Worm (Caenorhabditis elegans): ENCODE measurements around the gene srj-9.
A peak's percentile ranks its signal among the peaks of the same experiment; 100 is the strongest.

Gene srj-9

DNA sequence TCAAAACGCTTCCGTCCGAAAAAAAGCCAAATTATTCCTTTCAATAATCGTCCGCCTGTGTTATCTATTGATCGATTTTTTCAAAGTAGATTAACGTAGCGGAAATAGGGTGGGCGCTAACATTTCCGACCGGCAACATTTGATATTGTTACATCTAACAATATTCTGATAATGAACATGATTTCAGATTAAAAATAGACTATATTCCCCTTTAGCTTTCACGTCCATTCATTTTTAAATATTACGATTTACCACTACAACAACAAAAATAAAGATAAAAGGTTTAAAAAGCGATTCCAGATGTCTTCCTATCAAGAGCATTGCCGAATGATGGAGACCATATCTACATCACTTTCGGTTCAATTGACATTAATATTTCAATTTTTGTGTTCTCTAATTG, 5.7 kb upstream of the srj-9 start, which contains the start of gene srab-22:
Gene srab-22, plus strand, starts transcription at position 301 of the 400 bp plus-strand sequence.
- TF ChIP-seq lsy-12 (tag; optimal IDR thresholded peaks at IDR 0.05) (no peak), sea-2 (GFP tag; optimal IDR thresholded peaks at IDR 0.05) (no peak), zag-1 (tag; optimal IDR thresholded peaks at IDR 0.05) (no peak), ztf-4 (tag; optimal IDR thresholded peaks at IDR 0.05) (no peak), unc-62 (GFP tag; optimal IDR thresholded peaks at IDR 0.05) (no peak), hmg-11 (tag; optimal IDR thresholded peaks at IDR 0.05) (no peak), nhr-12 (tag; optimal IDR thresholded peaks at IDR 0.05) (no peak), elt-1 (tag; optimal IDR thresholded peaks at IDR 0.05) (no peak), aly-2 (tag; optimal IDR thresholded peaks at IDR 0.05) (no peak), pha-4 (tag; optimal IDR thresholded peaks at IDR 0.05) (no peak), elt-2 (tag; optimal IDR thresholded peaks at IDR 0.05) (no peak)

DNA sequence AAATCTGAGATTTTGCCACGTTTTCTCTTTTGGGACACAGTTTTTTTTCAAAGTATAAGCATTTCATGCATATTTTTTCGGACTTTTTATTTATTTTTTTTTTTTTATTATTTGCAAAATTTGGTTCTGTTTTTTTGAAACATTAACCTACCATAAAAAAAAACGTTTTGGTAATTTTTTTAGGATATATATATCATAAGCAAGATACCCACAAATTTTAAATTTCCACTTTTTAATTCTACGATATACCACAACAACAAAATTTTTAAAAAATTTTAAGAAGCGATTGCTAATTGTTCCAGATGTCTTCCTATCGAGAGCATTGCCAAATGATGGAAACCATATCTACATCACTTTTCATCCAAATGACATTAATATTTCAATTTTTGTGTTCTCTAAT, 3.0 kb upstream of the srj-9 start, which contains the start of gene srab-20:
Gene srab-20, plus strand, starts transcription at position 301 of the 400 bp plus-strand sequence.
- no peak for TF ChIP-seq hmg-11 (tag; optimal IDR thresholded peaks at IDR 0.05)
- no peak for TF ChIP-seq ama-1 (optimal IDR thresholded peaks at IDR 0.05)
- TF ChIP-seq R02D3.7 (tag; optimal IDR thresholded peaks at IDR 0.05): no peak
- no peak for TF ChIP-seq elt-2 (tag; optimal IDR thresholded peaks at IDR 0.05)
- no peak for TF ChIP-seq daf-12 (tag; optimal IDR thresholded peaks at IDR 0.05)
- TF ChIP-seq nhr-76 (tag; optimal IDR thresholded peaks at IDR 0.05): no peak
- TF ChIP-seq lin-15B (tag; optimal IDR thresholded peaks at IDR 0.05): no peak
- no peak for TF ChIP-seq zag-1 (tag; optimal IDR thresholded peaks at IDR 0.05)
- no peak for TF ChIP-seq skn-1 (tag; optimal IDR thresholded peaks at IDR 0.05)
- TF ChIP-seq tbx-2 (tag; optimal IDR thresholded peaks at IDR 0.05): no peak
- TF ChIP-seq elt-3 (tag; optimal IDR thresholded peaks at IDR 0.05): no peak
- TF ChIP-seq nhr-77 (tag; optimal IDR thresholded peaks at IDR 0.05): no peak
- TF ChIP-seq pha-4 (tag; optimal IDR thresholded peaks at IDR 0.05): no peak
- no peak for TF ChIP-seq eor-1 (tag; optimal IDR thresholded peaks at IDR 0.05)
- TF ChIP-seq fkh-2 (tag; optimal IDR thresholded peaks at IDR 0.05): no peak
- no peak for TF ChIP-seq ZK546.5 (tag; optimal IDR thresholded peaks at IDR 0.05)
- TF ChIP-seq pqm-1 (tag; optimal IDR thresholded peaks at IDR 0.05): no peak
- no peak for TF ChIP-seq nhr-28 (tag; optimal IDR thresholded peaks at IDR 0.05)

DNA sequence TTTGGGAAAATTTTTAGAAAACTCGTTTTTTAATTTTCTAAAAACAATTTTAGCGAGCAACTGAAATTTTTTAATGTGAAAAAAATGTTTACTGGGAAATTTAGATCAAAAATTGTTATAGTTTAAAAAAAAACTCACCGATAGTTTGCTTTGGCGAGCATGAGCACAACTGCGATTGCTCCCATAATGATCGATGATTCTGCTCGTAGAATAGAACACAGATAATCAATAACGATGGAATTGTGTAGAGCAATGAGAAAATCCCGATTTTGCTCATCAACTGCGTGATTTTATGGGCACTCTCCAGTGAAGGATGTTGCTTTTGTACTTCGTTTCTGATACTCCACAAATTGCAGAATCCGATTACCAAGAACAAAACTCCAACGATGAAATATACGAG, 10.9 kb downstream of the srj-9 start:
- TF ChIP-seq nhr-25 (tag; optimal IDR thresholded peaks at IDR 0.05) (no peak), elt-1 (tag; optimal IDR thresholded peaks at IDR 0.05) (no peak), mml-1 (tag; optimal IDR thresholded peaks at IDR 0.05) (no peak), nhr-12 (tag; optimal IDR thresholded peaks at IDR 0.05) (no peak), nhr-43 (tag; optimal IDR thresholded peaks at IDR 0.05; ENCODE audit: poor library complexity, severe bottlenecking) (no peak), lin-15B (tag; optimal IDR thresholded peaks at IDR 0.05) (no peak), pqm-1 (tag; optimal IDR thresholded peaks at IDR 0.05) (no peak), elt-3 (tag; optimal IDR thresholded peaks at IDR 0.05) (no peak), daf-12 (tag; optimal IDR thresholded peaks at IDR 0.05) (no peak), R02D3.7 (tag; optimal IDR thresholded peaks at IDR 0.05) (no peak), zag-1 (tag; optimal IDR thresholded peaks at IDR 0.05) (no peak), ceh-9 (tag; optimal IDR thresholded peaks at IDR 0.05) (no peak), nhr-23 (tag; optimal IDR thresholded peaks at IDR 0.05) (no peak)

- TF ChIP-seq fos-1 (tag; optimal IDR thresholded peaks at IDR 0.05) (no peak), lin-39 (tag; optimal IDR thresholded peaks at IDR 0.05) (no peak), sea-2 (GFP tag; optimal IDR thresholded peaks at IDR 0.05) (no peak), nhr-237 (tag; optimal IDR thresholded peaks at IDR 0.05) (no peak), ztf-4 (tag; optimal IDR thresholded peaks at IDR 0.05) (no peak), zag-1 (tag; optimal IDR thresholded peaks at IDR 0.05) (no peak), unc-39 (tag; optimal IDR thresholded peaks at IDR 0.05) (no peak), pqm-1 (tag; optimal IDR thresholded peaks at IDR 0.05) (no peak), R02D3.7 (tag; optimal IDR thresholded peaks at IDR 0.05) (no peak), elt-2 (tag; optimal IDR thresholded peaks at IDR 0.05) (no peak)
These were observed 13.0 kb downstream of the srj-9 start, which contains the start of gene cfz-2 for ce11 chrV:3444777-3445089. Gene cfz-2, minus strand, starts transcription at chrV:3444877.

ce11 chrV:3445090-3445832, 13.5 kb downstream of the srj-9 start:
- TF ChIP-seq snpc-4 (tag; optimal IDR thresholded peaks at IDR 0.05): no peak
- TF ChIP-seq pha-4 (tag; optimal IDR thresholded peaks at IDR 0.05): peak; percentile 10
- TF ChIP-seq R02D3.7 (tag; optimal IDR thresholded peaks at IDR 0.05): no peak

All from whole organism, L3 larva.